Worm (Caenorhabditis elegans): ENCODE measurements around the gene C33B4.4.

Gene C33B4.4

ce11 chrII:11383058-11383457 is at the start of gene C33B4.4, which contains the start of gene C33B4.5:
C33B4.4 (minus strand) TSS chrII:11383442.
C33B4.5 (plus strand) TSS chrII:11383327.
- TF ChIP-seq him-1 (tag; optimal IDR thresholded peaks at IDR 0.05) (no peak), dao-5 (tag; optimal IDR thresholded peaks at IDR 0.05) (no peak), W03F9.2 (tag; optimal IDR thresholded peaks at IDR 0.05) (no peak)

DNA sequence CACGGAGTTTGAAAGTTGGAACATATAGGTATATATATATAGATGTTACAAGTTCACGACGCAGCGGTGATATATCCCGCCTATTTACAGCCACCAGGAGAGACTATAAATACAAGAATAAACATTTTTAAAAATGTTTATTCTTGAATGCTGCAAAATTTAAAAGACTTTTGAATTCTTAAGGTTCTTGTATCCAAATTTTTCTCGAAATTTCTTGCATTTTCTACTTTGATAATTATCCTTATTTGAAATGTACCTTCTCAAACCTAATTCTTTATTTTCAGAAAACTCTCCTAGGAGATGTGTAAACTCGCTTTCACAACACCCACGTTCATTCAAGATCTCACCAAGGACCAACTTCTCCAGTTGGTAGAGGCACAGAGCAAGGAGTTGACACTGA is 48.3 kb upstream of the C33B4.4 start, which contains the start of gene C05D12.4:
TSS of gene C05D12.4 (plus strand) at position 301 of the 400 bp plus-strand sequence.
- TF ChIP-seq him-1 (tag; optimal IDR thresholded peaks at IDR 0.05), result no peak
- no peak for TF ChIP-seq W03F9.2 (tag; optimal IDR thresholded peaks at IDR 0.05)

ce11 chrII:11428599-11428998 is 45.4 kb upstream of the C33B4.4 start:
- TF ChIP-seq dao-5 (tag; optimal IDR thresholded peaks at IDR 0.05) (no peak), him-1 (tag; optimal IDR thresholded peaks at IDR 0.05) (no peak), W03F9.2 (tag; optimal IDR thresholded peaks at IDR 0.05) (no peak)

ce11 chrII:11427322-11427721 is 44.1 kb upstream of the C33B4.4 start:
- TF ChIP-seq him-1 (tag; optimal IDR thresholded peaks at IDR 0.05) (no peak), dao-5 (tag; optimal IDR thresholded peaks at IDR 0.05) (no peak), W03F9.2 (tag; optimal IDR thresholded peaks at IDR 0.05) (no peak)

DNA sequence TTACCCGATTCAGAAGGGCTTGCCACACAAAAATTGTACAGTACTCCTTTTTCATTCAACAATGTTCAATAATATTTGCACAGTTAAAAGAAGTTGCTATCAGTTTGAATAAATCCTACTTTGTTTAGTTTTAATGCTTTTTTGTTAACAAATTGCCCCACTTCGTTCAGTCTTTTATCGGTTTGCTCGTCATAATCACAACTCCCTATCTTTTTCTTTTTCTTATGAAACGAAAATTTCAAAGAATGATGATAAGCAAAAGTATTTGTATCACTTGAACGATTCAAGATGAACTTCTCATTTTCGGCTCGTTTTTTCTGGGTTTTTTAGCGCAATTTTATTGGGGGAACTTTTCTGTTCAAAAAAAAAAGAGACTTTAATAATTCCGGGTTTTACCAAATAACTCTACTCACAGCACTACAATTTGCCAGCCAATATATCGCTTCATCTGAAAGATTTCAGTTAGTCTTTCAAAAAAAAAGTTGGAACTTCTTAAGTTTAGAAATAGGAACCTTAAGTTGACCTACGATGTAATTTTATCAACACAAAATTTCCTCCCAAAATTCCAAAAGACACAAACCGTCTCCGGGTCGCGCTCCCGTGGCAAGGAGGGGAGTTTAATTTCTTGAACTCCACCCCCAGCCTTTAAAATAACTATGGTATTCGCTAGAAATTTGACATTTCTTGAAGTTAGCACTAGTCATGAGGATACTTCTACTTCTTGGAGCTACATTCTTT is 41.5 kb upstream of the C33B4.4 start, which contains the start of gene C05D12.3:
TSS of gene C05D12.3 (plus strand) at position 688 of the 738 bp plus-strand sequence.
- TF ChIP-seq W03F9.2 (tag; optimal IDR thresholded peaks at IDR 0.05) (no peak), him-1 (tag; optimal IDR thresholded peaks at IDR 0.05) (no peak), dao-5 (tag; optimal IDR thresholded peaks at IDR 0.05) (no peak)

DNA sequence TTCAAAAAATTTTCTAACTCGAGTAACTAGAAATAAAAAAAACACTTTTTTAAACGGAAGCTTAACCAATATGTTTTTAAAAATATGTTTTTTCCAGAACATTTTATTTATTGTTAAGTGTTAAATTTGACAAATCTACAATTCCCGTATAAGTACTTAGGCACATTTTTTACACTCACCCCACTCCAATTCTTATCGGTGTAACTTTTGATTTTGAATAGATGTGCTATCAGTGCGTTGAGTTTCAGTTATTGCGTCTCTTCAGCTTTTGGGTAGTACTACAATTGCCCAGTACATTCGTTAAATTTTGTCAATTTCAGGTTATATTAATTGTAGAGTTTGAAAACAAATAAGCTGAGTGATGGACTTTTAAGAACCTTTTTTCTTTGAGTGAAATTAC is 40.8 kb upstream of the C33B4.4 start:
- TF ChIP-seq W03F9.2 (tag; optimal IDR thresholded peaks at IDR 0.05), result no peak
- TF ChIP-seq dao-5 (tag; optimal IDR thresholded peaks at IDR 0.05), result no peak
- no peak for TF ChIP-seq him-1 (tag; optimal IDR thresholded peaks at IDR 0.05)

ce11 chrII:11418476-11418875 is 35.2 kb upstream of the C33B4.4 start:
- TF ChIP-seq W03F9.2 (tag; optimal IDR thresholded peaks at IDR 0.05) (peak; percentile 2), dao-5 (tag; optimal IDR thresholded peaks at IDR 0.05) (no peak), him-1 (tag; optimal IDR thresholded peaks at IDR 0.05) (no peak)

DNA sequence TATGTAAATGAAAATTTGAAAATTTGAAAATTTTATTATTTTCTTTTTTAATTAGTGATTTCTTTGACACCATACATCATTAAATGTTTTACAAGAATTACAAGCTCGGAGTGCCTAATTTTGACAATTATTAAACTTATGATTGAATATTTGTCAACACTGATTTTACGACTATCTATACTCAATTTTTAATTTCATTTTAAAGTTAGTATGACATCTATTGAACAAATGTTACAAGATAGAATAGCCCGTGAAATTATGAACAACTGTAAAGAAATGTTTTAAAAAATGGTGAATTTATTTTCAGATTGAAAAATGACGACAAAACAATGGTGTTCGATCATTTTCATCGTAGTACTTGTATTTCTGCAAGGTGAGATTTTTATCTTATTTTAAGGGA is 34.8 kb upstream of the C33B4.4 start, which contains the start of gene C05D12.2:
TSS of gene C05D12.2 (plus strand) at position 301 of the 400 bp plus-strand sequence.
- TF ChIP-seq dao-5 (tag; optimal IDR thresholded peaks at IDR 0.05) (no peak), him-1 (tag; optimal IDR thresholded peaks at IDR 0.05) (no peak)

- no peak for TF ChIP-seq W03F9.2 (tag; optimal IDR thresholded peaks at IDR 0.05)
- no peak for TF ChIP-seq dao-5 (tag; optimal IDR thresholded peaks at IDR 0.05)
- TF ChIP-seq him-1 (tag; optimal IDR thresholded peaks at IDR 0.05), result no peak
Measured at ce11 chrII:11415672-11416071, 32.4 kb upstream of the C33B4.4 start, which contains the start of gene C05D12.1. C05D12.1 (minus strand) TSS chrII:11415772.

DNA sequence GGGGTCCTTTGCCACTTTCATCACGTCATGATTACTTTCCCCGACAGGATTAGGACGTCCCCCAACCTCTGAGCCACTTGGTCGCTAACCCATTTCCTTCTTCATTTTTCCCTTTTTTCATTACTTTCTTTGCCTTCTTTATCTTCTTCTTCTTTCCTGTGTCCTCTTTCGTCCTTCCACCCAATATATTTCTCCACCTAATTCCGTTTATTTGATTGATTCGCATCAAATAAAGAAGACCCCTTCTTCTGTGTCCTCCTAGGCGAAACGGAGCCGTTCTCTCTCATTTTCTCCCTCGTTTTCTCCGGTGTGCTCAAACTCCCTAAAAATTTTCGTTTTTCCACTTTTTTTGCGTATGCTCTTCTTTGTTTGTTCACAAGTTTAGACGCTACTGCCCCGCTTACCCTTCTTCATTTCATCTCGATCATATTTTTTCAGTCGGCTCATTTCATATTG is 26.5 kb upstream of the C33B4.4 start, which contains the start of gene C05D12.7:
TSS of gene C05D12.7 (plus strand) at position 406 of the 456 bp plus-strand sequence.
- no peak for TF ChIP-seq him-1 (tag; optimal IDR thresholded peaks at IDR 0.05)
- TF ChIP-seq W03F9.2 (tag; optimal IDR thresholded peaks at IDR 0.05), result no peak
- TF ChIP-seq dao-5 (tag; optimal IDR thresholded peaks at IDR 0.05), result no peak

- no peak for TF ChIP-seq dao-5 (tag; optimal IDR thresholded peaks at IDR 0.05)
- no peak for TF ChIP-seq W03F9.2 (tag; optimal IDR thresholded peaks at IDR 0.05)
- no peak for TF ChIP-seq him-1 (tag; optimal IDR thresholded peaks at IDR 0.05)
Measured at ce11 chrII:11400386-11400785, 17.1 kb upstream of the C33B4.4 start.

ce11 chrII:11398787-11399186 is 15.5 kb upstream of the C33B4.4 start:
- TF ChIP-seq him-1 (tag; optimal IDR thresholded peaks at IDR 0.05) (no peak), dao-5 (tag; optimal IDR thresholded peaks at IDR 0.05) (no peak), W03F9.2 (tag; optimal IDR thresholded peaks at IDR 0.05) (no peak)

- TF ChIP-seq W03F9.2 (tag; optimal IDR thresholded peaks at IDR 0.05) (no peak), dao-5 (tag; optimal IDR thresholded peaks at IDR 0.05) (no peak), him-1 (tag; optimal IDR thresholded peaks at IDR 0.05) (no peak)
Measured at ce11 chrII:11396217-11396616, 13.0 kb upstream of the C33B4.4 start.

- no peak for TF ChIP-seq him-1 (tag; optimal IDR thresholded peaks at IDR 0.05)
- TF ChIP-seq W03F9.2 (tag; optimal IDR thresholded peaks at IDR 0.05), result no peak
- TF ChIP-seq dao-5 (tag; optimal IDR thresholded peaks at IDR 0.05), result no peak
Measured at ce11 chrII:11393787-11394186, 10.5 kb upstream of the C33B4.4 start.
